Worm (Caenorhabditis elegans): Measurements from ENCODE around the gene K09F5.4.

ce11 chrX:7752770-7753169, 42.2 kb upstream of the K09F5.4 start, which contains the start of gene deg-1:
- TF ChIP-seq ceh-36 (tag; optimal IDR thresholded peaks at IDR 0.05), result no peak
- no peak for TF ChIP-seq scrt-1 (GFP tag; IDR thresholded peaks at IDR 0.05)
- no peak for TF ChIP-seq tra-4 (tag; optimal IDR thresholded peaks at IDR 0.05)
- no peak for TF ChIP-seq flt-1 (GFP tag; IDR thresholded peaks at IDR 0.05)
- TF ChIP-seq hmbx-1 (tag; optimal IDR thresholded peaks at IDR 0.05), result no peak
- TF ChIP-seq sea-1 (GFP tag; conservative IDR thresholded peaks at IDR 0.05), result no peak
- TF ChIP-seq hnd-1 (tag; optimal IDR thresholded peaks at IDR 0.05), result no peak
- TF ChIP-seq pes-1 (GFP tag; IDR thresholded peaks at IDR 0.05), result no peak
- no peak for TF ChIP-seq tbx-37 (GFP tag; conservative IDR thresholded peaks at IDR 0.05)
